ENCODE assay signal across 3 fruit fly cellular contexts in the genomic region with DNA sequence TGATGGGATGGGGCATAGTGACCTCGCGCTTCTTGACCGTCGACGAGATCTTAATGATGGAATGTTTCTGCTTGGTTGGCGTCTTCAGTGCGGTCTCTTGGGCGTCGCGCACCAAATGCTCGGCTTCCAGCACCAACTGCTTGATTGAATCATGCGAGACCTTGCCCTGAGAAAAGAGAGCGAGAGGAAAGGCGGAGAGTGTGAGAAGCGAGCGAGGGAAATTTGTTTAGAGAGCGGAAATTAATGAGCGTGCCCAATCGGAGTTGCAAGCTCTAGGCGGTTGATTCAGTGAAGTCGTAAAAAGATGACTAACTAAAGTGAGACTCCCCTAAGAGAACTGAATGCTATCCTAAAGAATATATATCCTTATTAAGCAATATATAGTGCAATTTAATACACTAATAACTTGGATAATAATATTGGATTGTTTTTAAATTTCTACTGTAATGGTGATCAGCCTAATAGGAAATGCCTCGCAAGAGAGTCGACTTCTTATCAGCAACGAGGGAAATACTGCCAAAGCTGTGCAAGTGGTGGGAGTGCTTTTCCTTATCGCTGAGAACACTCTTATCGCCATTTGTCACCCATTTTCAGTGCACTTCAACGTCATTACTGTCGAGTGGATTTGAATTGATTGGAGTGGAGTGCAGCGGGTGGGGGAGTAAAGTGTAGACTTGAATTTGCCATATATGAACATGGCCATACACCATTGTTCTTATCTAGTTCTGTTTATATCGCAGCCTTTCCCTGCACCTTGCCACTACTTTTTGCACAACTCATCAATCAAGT.
TF ChIP-seq lines count a peak whose summit lies in the region.

No protein-coding gene starts in this region.

TF ChIP-seq in whole organism, embryonic, 481 proteins besides CTCF, POLR2A, EP300 and RAD21 (continued from another document):
- TF ChIP-seq Vsx1 (GFP tag; optimal IDR thresholded peaks at IDR 0.05; lab: Kevin White, UChicago) = peak; percentile 54
- 0 out of 2 replicates have a peak, but pooled peaks have one; percentile 18 for TF ChIP-seq rib (GFP tag; IDR thresholded peaks at IDR 0.05; lab: Robert Waterston, UW)
- no peak for TF ChIP-seq MBD-R2 (GFP tag; IDR thresholded peaks at IDR 0.05; lab: Robert Waterston, UW)

TF ChIP-seq in whole organism, prepupa, 60 proteins besides CTCF, POLR2A, EP300 and RAD21 (continued from another document):
- TF ChIP-seq cyc (GFP tag; optimal IDR thresholded peaks at IDR 0.05; lab: Kevin White, UChicago) (no peak), Blimp-1 (GFP tag; optimal IDR thresholded peaks at IDR 0.05; lab: Kevin White, UChicago) (no peak), CG6163 (GFP tag; IDR thresholded peaks at IDR 0.05; lab: Robert Waterston, UW) (no peak), CG8319 (GFP tag; optimal IDR thresholded peaks at IDR 0.05; lab: Kevin White, UChicago) (no peak), Sox14 (GFP tag; optimal IDR thresholded peaks at IDR 0.05; lab: Kevin White, UChicago) (peak; percentile 16)

TF ChIP-seq in whole organism, wandering third instar larva, 38 proteins besides CTCF, POLR2A, EP300 and RAD21 (continued from another document):
- TF ChIP-seq br (GFP tag; optimal IDR thresholded peaks at IDR 0.05; lab: Kevin White, UChicago) (no peak), Abd-B (GFP tag; optimal IDR thresholded peaks at IDR 0.05; lab: Kevin White, UChicago) (no peak), HLH106 (tag; optimal IDR thresholded peaks at IDR 0.05; lab: Kevin White, UChicago) (no peak), fru (GFP tag; optimal IDR thresholded peaks at IDR 0.05; lab: Kevin White, UChicago) (peak; percentile 44), Vsx2 (GFP tag; optimal IDR thresholded peaks at IDR 0.05; lab: Kevin White, UChicago; ENCODE audit: partially characterized antibody) (peak; percentile 52), Mio (GFP tag; optimal IDR thresholded peaks at IDR 0.05; lab: Kevin White, UChicago) (no peak), N (GFP tag; optimal IDR thresholded peaks at IDR 0.05; lab: Kevin White, UChicago) (no peak), CG9705 (GFP tag; optimal IDR thresholded peaks at IDR 0.05; lab: Kevin White, UChicago) (no peak), Myc (optimal IDR thresholded peaks at IDR 0.05; lab: Kevin White, UChicago) (no peak), Hnf4 (GFP tag; optimal IDR thresholded peaks at IDR 0.05; lab: Kevin White, UChicago) (no peak), h (GFP tag; optimal IDR thresholded peaks at IDR 0.05; lab: Kevin White, UChicago) (peak; percentile 55), foxo (GFP tag; optimal IDR thresholded peaks at IDR 0.05; lab: Kevin White, UChicago) (peak in 1 of 2 experiments; percentile 31)
